Fruit fly (Drosophila melanogaster): ENCODE results near the gene sbm.
A peak's percentile ranks its signal among the peaks of the same experiment; 100 is the strongest.

The sbm gene

dm6 chrX:14634224-14634623, 31.8 kb upstream of the sbm start (continued):
- TF ChIP-seq CG13894 (tag; optimal IDR thresholded peaks at IDR 0.05) (no peak), CG3838 (GFP tag; optimal IDR thresholded peaks at IDR 0.05) (no peak), repo (GFP tag; optimal IDR thresholded peaks at IDR 0.05) (no peak), Nf-YA (GFP tag; IDR thresholded peaks at IDR 0.05) (no peak), CG7556 (GFP tag; optimal IDR thresholded peaks at IDR 0.05) (no peak), Dad (GFP tag; optimal IDR thresholded peaks at IDR 0.05) (no peak), CG7372 (GFP tag; IDR thresholded peaks at IDR 0.05) (0 out of 2 replicates have a peak, but pooled peaks have one; percentile 36), pita (GFP tag; optimal IDR thresholded peaks at IDR 0.05) (no peak), insv (GFP tag; optimal IDR thresholded peaks at IDR 0.05) (no peak), CG8944 (GFP tag; optimal IDR thresholded peaks at IDR 0.05) (no peak), CG12769 (tag; optimal IDR thresholded peaks at IDR 0.05) (no peak), Stat92E (GFP tag; optimal IDR thresholded peaks at IDR 0.05) (no peak), tin (GFP tag; optimal IDR thresholded peaks at IDR 0.05) (no peak), sens (GFP tag) (peak; percentile 20), fu2 (GFP tag; optimal IDR thresholded peaks at IDR 0.05) (no peak), Spps (tag; optimal IDR thresholded peaks at IDR 0.05) (no peak), crol (GFP tag; IDR thresholded peaks at IDR 0.05) (no peak), bcd (GFP tag; optimal IDR thresholded peaks at IDR 0.05) (no peak), unpg (GFP tag; optimal IDR thresholded peaks at IDR 0.05) (no peak), CG16779 (GFP tag; IDR thresholded peaks at IDR 0.05) (no peak), chn (GFP tag; optimal IDR thresholded peaks at IDR 0.05) (no peak), CG17359 (tag; optimal IDR thresholded peaks at IDR 0.05) (no peak), ken (GFP tag; IDR thresholded peaks at IDR 0.05) (0 out of 3 replicates have a peak, but pooled peaks have one; percentile 14), B-H1 (GFP tag; IDR thresholded peaks at IDR 0.05) (no peak), CG1024 (GFP tag; IDR thresholded peaks at IDR 0.05) (no peak), oc (tag; optimal IDR thresholded peaks at IDR 0.05) (no peak), ara (GFP tag; IDR thresholded peaks at IDR 0.05) (peak; percentile 42; the same call in 1 of the 2 replicates), CG33557 (GFP tag; optimal IDR thresholded peaks at IDR 0.05) (no peak), Antp (GFP tag; optimal IDR thresholded peaks at IDR 0.05) (no peak), CG17912 (GFP tag; optimal IDR thresholded peaks at IDR 0.05) (no peak), crp (GFP tag; optimal IDR thresholded peaks at IDR 0.05) (no peak), CG5953 (GFP tag; IDR thresholded peaks at IDR 0.05) (peak; percentile 21; the same call in 1 of the 2 replicates), trh (GFP tag; optimal IDR thresholded peaks at IDR 0.05) (no peak), nau (GFP tag; optimal IDR thresholded peaks at IDR 0.05) (no peak), row (GFP tag; IDR thresholded peaks at IDR 0.05) (peak; percentile 36), CG32772 (GFP tag; IDR thresholded peaks at IDR 0.05) (peak; percentile 31; the same call in 1 of the 2 replicates), HmgZ (tag; optimal IDR thresholded peaks at IDR 0.05) (no peak), toy (GFP tag; IDR thresholded peaks at IDR 0.05) (no peak), Sry-δ (GFP tag; optimal IDR thresholded peaks at IDR 0.05) (no peak), B-H2 (GFP tag; optimal IDR thresholded peaks at IDR 0.05) (no peak), CG33213 (GFP tag; optimal IDR thresholded peaks at IDR 0.05) (no peak), inv (GFP tag; IDR thresholded peaks at IDR 0.05; ENCODE audit: partially characterized antibody) (no peak), CG17328 (GFP tag; IDR thresholded peaks at IDR 0.05) (peak; percentile 58; the same call in 1 of the 2 replicates), CG9215 (GFP tag; IDR thresholded peaks at IDR 0.05) (no peak), CG8924 (tag; optimal IDR thresholded peaks at IDR 0.05) (no peak), tna (GFP tag; IDR thresholded peaks at IDR 0.05; ENCODE audit: partially characterized antibody) (no peak), da (GFP tag; optimal IDR thresholded peaks at IDR 0.05) (no peak), scrt (GFP tag; optimal IDR thresholded peaks at IDR 0.05) (no peak), psq (GFP tag; optimal IDR thresholded peaks at IDR 0.05) (no peak), gsb-n (tag; optimal IDR thresholded peaks at IDR 0.05) (no peak), seq (GFP tag; IDR thresholded peaks at IDR 0.05) (no peak), D19B (GFP tag; optimal IDR thresholded peaks at IDR 0.05) (no peak)
